Worm (Caenorhabditis elegans) whole organism, L2 larva: ENCODE measurements around the gene cas-1.

Source experiments
- C34F6.9 ChIP-seq: fragments of 150-350 bp; optimal IDR thresholded peaks from 2 replicates; lab custom pipeline; 2014; ENCODE audit warnings: missing biosample characterization, missing genetic modification characterization
- F13H6.1 ChIP-seq: sonication (generic microtip); optimal IDR thresholded peaks from 2 replicates; lab custom pipeline; 2016; ENCODE audit warnings: missing genetic modification characterization, missing compliant biosample characterization
- R02D3.7 ChIP-seq: fragments of 150-350 bp; optimal IDR thresholded peaks from 2 replicates; lab custom pipeline; 2014; ENCODE audit warnings: missing biosample characterization, missing genetic modification characterization
- Y55F3AM.14 ChIP-seq: fragments of 200-800 bp; sonication (Bioruptor generic); optimal IDR thresholded peaks from 2 replicates; lab custom pipeline; 2018; ENCODE audit warnings: mild to moderate bottlenecking, missing genetic modification characterization, missing compliant biosample characterization
- ZK546.5 ChIP-seq: sonication (generic microtip); optimal IDR thresholded peaks from 2 replicates; lab custom pipeline; 2017; ENCODE audit warnings: missing biosample characterization, missing genetic modification characterization
- alr-1 ChIP-seq: fragments of 150-350 bp; optimal IDR thresholded peaks from 2 replicates; lab custom pipeline; 2014; ENCODE audit warnings: missing biosample characterization, missing genetic modification characterization
- ama-1 ChIP-seq: fragments of 150-350 bp; optimal IDR thresholded peaks from 2 replicates; lab custom pipeline; 2018; ENCODE audit warnings: inconsistent platforms
- blmp-1 ChIP-seq: sonication (generic microtip); optimal IDR thresholded peaks from 2 replicates; lab custom pipeline; 2017; ENCODE audit warnings: missing genetic modification characterization, mild to moderate bottlenecking, missing compliant biosample characterization, antibody characterized with exemption, moderate library complexity; ENCODE audit not compliant: insufficient read depth
- ceh-82 ChIP-seq: fragments of 150-350 bp; optimal IDR thresholded peaks from 2 replicates; lab custom pipeline; 2014; ENCODE audit warnings: missing biosample characterization, missing genetic modification characterization
- crh-2 ChIP-seq: sonication (generic microtip); optimal IDR thresholded peaks from 2 replicates; lab custom pipeline; 2017; ENCODE audit warnings: missing biosample characterization, missing genetic modification characterization
- dmd-4 ChIP-seq: sonication (generic microtip); optimal IDR thresholded peaks from 2 replicates; lab custom pipeline; 2017; ENCODE audit warnings: missing biosample characterization, missing genetic modification characterization
- egl-27 ChIP-seq: sonication (generic microtip); optimal IDR thresholded peaks from 3 replicates; lab custom pipeline; 2017; ENCODE audit warnings: missing biosample characterization, missing genetic modification reagents, missing genetic modification characterization
- elt-1 ChIP-seq: fragments of 150-350 bp; optimal IDR thresholded peaks from 2 replicates; lab custom pipeline; 2014; ENCODE audit warnings: missing biosample characterization, missing genetic modification characterization
- elt-3 ChIP-seq: sonication (generic microtip); optimal IDR thresholded peaks from 2 replicates; lab custom pipeline; 2017; ENCODE audit warnings: missing biosample characterization, missing genetic modification characterization
- fos-1 ChIP-seq: fragments of 150-350 bp; optimal IDR thresholded peaks from 2 replicates; lab custom pipeline; 2014; ENCODE audit warnings: missing biosample characterization, missing genetic modification characterization
- gmeb-1 ChIP-seq: fragments of 150-350 bp; optimal IDR thresholded peaks from 2 replicates; lab custom pipeline; 2014; ENCODE audit warnings: missing biosample characterization, missing genetic modification characterization
- lin-13 ChIP-seq: fragments of 150-350 bp; optimal IDR thresholded peaks from 2 replicates; lab custom pipeline; 2014; ENCODE audit warnings: missing biosample characterization, missing genetic modification reagents, missing genetic modification characterization
- lin-39 ChIP-seq: fragments of 150-350 bp; optimal IDR thresholded peaks from 2 replicates; lab custom pipeline; 2014; ENCODE audit warnings: missing biosample characterization, missing genetic modification reagents, missing genetic modification characterization
- lsy-2 ChIP-seq, 2 experiments: fragments of 150-350 bp in 1 of 2; sonication (generic microtip) in 1 of 2; optimal IDR thresholded peaks; 2 replicates each; lab custom pipeline; 2014 to 2017; ENCODE audit warnings: missing biosample characterization in 2 of 2, missing genetic modification characterization in 2 of 2
- mbf-1 ChIP-seq: sonication (generic microtip); optimal IDR thresholded peaks from 2 replicates; lab custom pipeline; 2017; ENCODE audit warnings: missing biosample characterization, missing genetic modification characterization
- mdl-1 ChIP-seq, 2 experiments: fragments of 150-350 bp in 1 of 2; sonication (generic microtip) in 1 of 2; optimal IDR thresholded peaks; 2 replicates each; lab custom pipeline; 2017; ENCODE audit warnings: missing biosample characterization in 2 of 2, missing genetic modification characterization in 2 of 2
- nhr-10 ChIP-seq: sonication (generic microtip); optimal IDR thresholded peaks from 2 replicates; lab custom pipeline; 2017; ENCODE audit warnings: missing biosample characterization, missing genetic modification characterization
- nhr-11 ChIP-seq: fragments of 150-350 bp; optimal IDR thresholded peaks from 2 replicates; lab custom pipeline; 2014; ENCODE audit warnings: missing biosample characterization, missing genetic modification characterization
- nhr-12 ChIP-seq: fragments of 150-350 bp; optimal IDR thresholded peaks from 2 replicates; lab custom pipeline; 2014; ENCODE audit warnings: missing biosample characterization, missing genetic modification characterization
- nhr-129 ChIP-seq: fragments of 150-350 bp; optimal IDR thresholded peaks from 2 replicates; lab custom pipeline; 2014; ENCODE audit warnings: missing biosample characterization, missing genetic modification characterization
- nhr-21 ChIP-seq: fragments of 150-350 bp; optimal IDR thresholded peaks from 2 replicates; lab custom pipeline; 2014; ENCODE audit warnings: missing biosample characterization, missing genetic modification characterization
- nhr-23 ChIP-seq: fragments of 150-350 bp; optimal IDR thresholded peaks from 2 replicates; lab custom pipeline; 2014; ENCODE audit warnings: missing biosample characterization, missing genetic modification reagents, missing genetic modification characterization
- nhr-237 ChIP-seq: fragments of 150-350 bp; optimal IDR thresholded peaks from 2 replicates; lab custom pipeline; 2014; ENCODE audit warnings: missing biosample characterization, missing genetic modification characterization
- nhr-25 ChIP-seq: fragments of 150-350 bp; sonication (generic microtip); optimal IDR thresholded peaks from 3 replicates; lab custom pipeline; 2014; ENCODE audit warnings: missing biosample characterization, missing genetic modification characterization
- nhr-6 ChIP-seq: fragments of 150-350 bp; optimal IDR thresholded peaks from 2 replicates; lab custom pipeline; 2014; ENCODE audit warnings: missing biosample characterization, missing genetic modification characterization
- nhr-77 ChIP-seq: fragments of 150-350 bp; optimal IDR thresholded peaks from 2 replicates; lab custom pipeline; 2014; ENCODE audit warnings: missing biosample characterization, missing genetic modification characterization
- peb-1 ChIP-seq: fragments of 150-350 bp; optimal IDR thresholded peaks from 2 replicates; lab custom pipeline; 2014; ENCODE audit warnings: missing biosample characterization, missing genetic modification characterization
- sem-4 ChIP-seq: fragments of 150-350 bp; optimal IDR thresholded peaks from 2 replicates; lab custom pipeline; 2014; ENCODE audit warnings: missing biosample characterization, missing genetic modification reagents, missing genetic modification characterization
- skn-1 ChIP-seq: sonication (generic microtip); optimal IDR thresholded peaks from 2 replicates; lab custom pipeline; 2017; ENCODE audit warnings: missing biosample characterization, missing genetic modification characterization
- sma-3 ChIP-seq: sonication (generic microtip); optimal IDR thresholded peaks from 2 replicates; lab custom pipeline; 2016; ENCODE audit warnings: missing genetic modification reagents, missing genetic modification characterization, missing compliant biosample characterization
- sma-9 ChIP-seq, 2 experiments: fragments of 150-350 bp in 1 of 2; sonication (generic microtip) in 1 of 2; optimal IDR thresholded peaks; 2 replicates each; lab custom pipeline; 2014 to 2016; ENCODE audit warnings: missing genetic modification characterization in 2 of 2, mild to moderate bottlenecking in 1 of 2, missing biosample characterization in 1 of 2, missing compliant biosample characterization in 1 of 2, missing genetic modification reagents in 1 of 2, moderate library complexity in 1 of 2
- snpc-4 ChIP-seq: fragments of 150-350 bp; optimal IDR thresholded peaks from 2 replicates; lab custom pipeline; 2014; ENCODE audit warnings: missing biosample characterization, missing genetic modification characterization
- unc-39 ChIP-seq: fragments of 150-350 bp; optimal IDR thresholded peaks from 2 replicates; lab custom pipeline; 2014; ENCODE audit warnings: missing biosample characterization, missing genetic modification characterization
- unc-55 ChIP-seq: fragments of 150-350 bp; sonication (generic microtip); optimal IDR thresholded peaks from 3 replicates; lab custom pipeline; 2014; ENCODE audit warnings: missing biosample characterization, missing genetic modification reagents, missing genetic modification characterization
- unc-62 ChIP-seq: fragments of 150-350 bp; optimal IDR thresholded peaks from 2 replicates; lab custom pipeline; 2014; ENCODE audit warnings: missing biosample characterization, missing genetic modification reagents, missing genetic modification characterization
- zag-1 ChIP-seq: fragments of 150-350 bp; optimal IDR thresholded peaks from 2 replicates; lab custom pipeline; 2014; ENCODE audit warnings: missing biosample characterization, missing genetic modification characterization
- ztf-1 ChIP-seq: fragments of 200-800 bp; sonication (Bioruptor generic); conservative IDR thresholded peaks from 2 replicates; pipeline ENCODE4 v1.3.6; 2022; ENCODE audit warnings: missing genetic modification characterization, missing compliant biosample characterization
- ztf-11 ChIP-seq: sonication (generic microtip); optimal IDR thresholded peaks from 2 replicates; lab custom pipeline; 2017; ENCODE audit warnings: missing biosample characterization, missing genetic modification characterization
- ztf-4 ChIP-seq: fragments of 150-350 bp; optimal IDR thresholded peaks from 2 replicates; lab custom pipeline; 2014; ENCODE audit warnings: missing biosample characterization, missing genetic modification characterization

The cas-1 gene

DNA sequence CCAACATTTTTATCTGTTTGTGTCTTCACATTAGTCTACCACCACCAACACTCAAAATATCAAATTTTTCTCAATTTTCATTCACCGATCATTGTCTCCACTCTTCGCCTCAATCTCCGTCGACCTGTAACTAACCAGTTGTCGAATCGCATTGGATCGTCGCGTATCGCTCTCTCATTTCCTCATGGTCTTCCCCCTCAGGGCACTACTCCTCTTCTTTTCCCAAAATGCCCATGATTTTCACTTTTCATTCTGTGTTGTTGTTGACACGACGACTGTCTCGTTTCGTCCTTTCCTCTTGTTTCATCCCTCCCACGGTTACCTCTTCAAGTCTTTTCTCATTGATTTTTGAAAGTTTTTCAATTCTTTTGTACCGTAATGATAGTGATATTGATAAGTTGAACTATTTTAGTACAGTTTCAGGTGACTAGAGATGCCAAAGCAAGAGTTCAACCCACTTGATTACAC, 27.4 kb downstream of the cas-1 start, which contains the start of gene T01C8.2:
Gene T01C8.2, plus strand, starts transcription at position 418 of the 468 bp plus-strand sequence.
- TF ChIP-seq sem-4 (tag; lab: Kevin White, UChicago) (no peak), blmp-1 (peak; percentile 89), sma-9 (GFP tag; optimal IDR thresholded peaks at IDR 0.05; lab: Kevin White, UChicago) (peak; percentile 57), sma-9 (tag; optimal IDR thresholded peaks at IDR 0.05; lab: Kevin White, UChicago) (no peak), gmeb-1 (tag; lab: Kevin White, UChicago) (no peak), Y55F3AM.14 (GFP tag; lab: Kevin White, UChicago) (no peak), nhr-77 (no peak), elt-1 (tag; lab: Kevin White, UChicago) (no peak), nhr-23 (tag; lab: Kevin White, UChicago) (no peak), nhr-21 (tag; lab: Kevin White, UChicago) (no peak), ztf-1 (GFP tag; lab: Robert Waterston, UW) (no peak), nhr-25 (peak; percentile 60), mbf-1 (tag; lab: Kevin White, UChicago) (no peak), ztf-4 (no peak), peb-1 (tag; lab: Kevin White, UChicago) (no peak), unc-39 (tag; lab: Kevin White, UChicago) (no peak), R02D3.7 (tag; lab: Kevin White, UChicago) (no peak), crh-2 (tag; lab: Kevin White, UChicago) (no peak), nhr-6 (tag; lab: Kevin White, UChicago) (no peak), mdl-1 (tag; optimal IDR thresholded peaks at IDR 0.05; lab: Kevin White, UChicago) (no peak), nhr-12 (tag; lab: Kevin White, UChicago) (no peak), ama-1 (peak; percentile 13), lsy-2 (tag; optimal IDR thresholded peaks at IDR 0.05; lab: Kevin White, UChicago) (no peak), elt-3 (tag; lab: Kevin White, UChicago) (no peak), unc-62 (GFP tag; lab: Kevin White, UChicago) (no peak), nhr-237 (no peak), alr-1 (no peak), ztf-11 (no peak), nhr-11 (tag; lab: Kevin White, UChicago) (no peak), nhr-129 (tag; lab: Kevin White, UChicago) (peak; percentile 60), ZK546.5 (no peak), lin-13 (GFP tag; lab: Kevin White, UChicago) (no peak), C34F6.9 (tag; lab: Kevin White, UChicago) (no peak), dmd-4 (tag; lab: Kevin White, UChicago) (no peak), F13H6.1 (tag; lab: Kevin White, UChicago) (no peak), unc-55 (GFP tag; lab: Kevin White, UChicago) (no peak), fos-1 (tag; lab: Kevin White, UChicago) (no peak), snpc-4 (no peak), egl-27 (tag; lab: Kevin White, UChicago) (no peak), ceh-82 (no peak), sma-3 (GFP tag; lab: Kevin White, UChicago) (peak; percentile 17)

DNA sequence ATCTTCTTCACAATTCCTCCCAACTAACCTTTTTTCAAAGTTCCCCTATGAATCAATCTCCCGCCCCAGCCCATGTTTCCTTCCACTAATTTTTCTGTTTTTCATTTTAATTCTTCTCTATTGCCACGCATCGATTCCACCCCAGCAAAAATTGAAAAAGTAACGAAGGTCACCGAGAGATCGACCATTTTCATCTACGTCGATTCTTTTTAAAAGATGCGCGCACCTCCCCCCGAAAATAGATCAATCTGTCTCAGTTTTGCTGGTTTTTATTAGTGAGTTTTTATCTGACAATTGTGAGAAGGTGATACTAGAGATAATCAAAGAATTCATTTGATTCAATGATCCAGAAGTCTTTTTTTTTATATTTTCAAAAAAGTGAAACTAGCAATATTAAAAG, 29.4 kb downstream of the cas-1 start:
- TF ChIP-seq nhr-237, result no peak
- peak; percentile 17 for TF ChIP-seq sma-9 (GFP tag; optimal IDR thresholded peaks at IDR 0.05; lab: Kevin White, UChicago)
- no peak for TF ChIP-seq sma-9 (tag; optimal IDR thresholded peaks at IDR 0.05; lab: Kevin White, UChicago)
- TF ChIP-seq sem-4 (tag; lab: Kevin White, UChicago), result no peak
- TF ChIP-seq crh-2 (tag; lab: Kevin White, UChicago), result peak; percentile 19
- TF ChIP-seq ztf-1 (GFP tag; lab: Robert Waterston, UW), result no peak
- no peak for TF ChIP-seq snpc-4
- peak; percentile 14 for TF ChIP-seq nhr-25
- no peak for TF ChIP-seq ceh-82
- TF ChIP-seq lin-39, result no peak

DNA sequence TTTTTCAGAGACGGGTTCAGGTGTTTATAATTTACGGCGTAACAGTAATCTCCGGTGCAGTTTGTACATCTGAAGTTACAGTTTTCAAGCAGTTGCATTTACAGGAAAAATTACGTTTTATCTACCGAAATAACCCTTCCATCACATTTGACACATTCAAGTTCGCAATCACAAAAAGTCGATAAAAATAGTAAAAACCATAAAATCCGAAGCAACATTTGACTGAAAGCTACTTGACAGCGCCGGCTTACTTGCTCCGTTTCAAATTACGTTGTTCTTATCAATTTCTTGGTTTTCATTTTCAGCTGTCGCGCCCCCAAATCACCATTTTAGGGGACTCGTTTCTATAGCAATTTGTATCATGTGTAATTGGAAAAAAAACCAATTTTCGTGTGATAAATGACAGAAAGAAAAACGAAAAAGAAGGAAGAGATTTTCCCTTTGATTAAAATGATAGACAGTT, 30.6 kb downstream of the cas-1 start, which contains the start of gene T01C8.3:
Gene T01C8.3, minus strand, starts transcription at position 413 of the 463 bp plus-strand sequence.
- TF ChIP-seq lin-39 (no peak), nhr-237 (no peak), nhr-10 (no peak), dmd-4 (tag; lab: Kevin White, UChicago) (no peak), nhr-12 (tag; lab: Kevin White, UChicago) (no peak), skn-1 (tag; lab: Kevin White, UChicago) (no peak), sma-3 (GFP tag; lab: Kevin White, UChicago) (no peak), elt-3 (tag; lab: Kevin White, UChicago) (no peak), alr-1 (no peak), unc-39 (tag; lab: Kevin White, UChicago) (no peak), F13H6.1 (tag; lab: Kevin White, UChicago) (no peak), ama-1 (no peak), Y55F3AM.14 (GFP tag; lab: Kevin White, UChicago) (no peak), zag-1 (tag; lab: Kevin White, UChicago) (no peak), blmp-1 (no peak)
